Fruit fly (Drosophila melanogaster) whole organism, embryonic: ENCODE data around the gene lectin-37Da.

ENCODE experiments used
- Atf-2 ChIP-seq: fragments of 200-800 bp; sonication (Bioruptor generic); optimal IDR thresholded peaks from 2 replicates; lab custom pipeline; 2016; ENCODE audit warnings: missing biosample characterization, missing genetic modification characterization
- BEAF-32 ChIP-seq: fragments of 200-800 bp; sonication (Bioruptor generic); optimal IDR thresholded peaks from 3 replicates; lab custom pipeline; 2017; ENCODE audit warnings: missing biosample characterization, missing genetic modification characterization, mild to moderate bottlenecking, moderate library complexity, missing genetic modification reagents
- Bteb2 ChIP-seq: fragments of 200-800 bp; sonication (Bioruptor generic); optimal IDR thresholded peaks from 2 replicates; lab custom pipeline; 2016; ENCODE audit warnings: missing biosample characterization, missing genetic modification characterization
- CG10543 ChIP-seq: fragments of 200-800 bp; sonication (Bioruptor generic); optimal IDR thresholded peaks from 3 replicates; lab custom pipeline; 2017; ENCODE audit warnings: missing biosample characterization, mild to moderate bottlenecking, missing genetic modification characterization, moderate library complexity
- CG10565 ChIP-seq: fragments of 200-800 bp; sonication (Bioruptor generic); optimal IDR thresholded peaks from 3 replicates; lab custom pipeline; 2016; ENCODE audit warnings: missing biosample characterization, mild to moderate bottlenecking, missing genetic modification characterization
- CG11695 ChIP-seq: fragments of 200-800 bp; sonication (Bioruptor generic); IDR thresholded peaks from 3 replicates; pipeline ENCODE4 v1.3.6; 2022; ENCODE audit warnings: missing biosample characterization, missing genetic modification characterization
- CG12219 ChIP-seq: fragments of 200-800 bp; sonication (Bioruptor generic); optimal IDR thresholded peaks from 3 replicates; lab custom pipeline; 2018; ENCODE audit warnings: missing biosample characterization, mild to moderate bottlenecking, missing genetic modification characterization
- CG15269 ChIP-seq: fragments of 200-800 bp; sonication (Bioruptor generic); optimal IDR thresholded peaks from 2 replicates; lab custom pipeline; 2018; ENCODE audit warnings: missing biosample characterization, mild to moderate bottlenecking, missing genetic modification characterization, moderate library complexity
- CG17361 ChIP-seq: fragments of 200-800 bp; sonication (Bioruptor generic); IDR thresholded peaks from 3 replicates; pipeline ENCODE4 v1.3.6; 2022; ENCODE audit warnings: missing biosample characterization, missing genetic modification characterization
- CG17612 ChIP-seq: fragments of 200-800 bp; sonication (Bioruptor generic); IDR thresholded peaks from 2 replicates; pipeline ENCODE4 v1.3.6; 2022; ENCODE audit warnings: missing biosample characterization, missing genetic modification characterization
- CG18476 ChIP-seq: fragments of 200-800 bp; sonication (Bioruptor generic); optimal IDR thresholded peaks from 2 replicates; lab custom pipeline; 2016; ENCODE audit warnings: missing biosample characterization, mild to moderate bottlenecking, missing genetic modification characterization
- CG18764 ChIP-seq: fragments of 200-800 bp; sonication (Bioruptor generic); optimal IDR thresholded peaks from 3 replicates; lab custom pipeline; 2016; ENCODE audit warnings: missing biosample characterization, missing genetic modification characterization
- CG2199 ChIP-seq: fragments of 200-800 bp; sonication (Bioruptor generic); IDR thresholded peaks from 3 replicates; pipeline ENCODE4 v1.3.6; 2022; ENCODE audit warnings: missing biosample characterization, missing genetic modification characterization
- CG31388 ChIP-seq: fragments of 200-800 bp; sonication (Bioruptor generic); optimal IDR thresholded peaks from 2 replicates; lab custom pipeline; 2016; ENCODE audit warnings: missing biosample characterization, missing genetic modification characterization
- CG3163 ChIP-seq: fragments of 200-800 bp; sonication (Bioruptor generic); optimal IDR thresholded peaks from 3 replicates; lab custom pipeline; 2016; ENCODE audit warnings: missing biosample characterization, missing genetic modification characterization
- CG3995 ChIP-seq: fragments of 200-800 bp; sonication (Bioruptor generic); optimal IDR thresholded peaks from 3 replicates; lab custom pipeline; 2016; ENCODE audit warnings: missing biosample characterization, missing genetic modification characterization
- CG4360 ChIP-seq: fragments of 200-800 bp; sonication (Bioruptor generic); IDR thresholded peaks from 2 replicates; pipeline ENCODE4 v1.3.6; 2022; ENCODE audit warnings: missing biosample characterization, missing genetic modification characterization
- CG7963 ChIP-seq: fragments of 200-800 bp; sonication (Bioruptor generic); IDR thresholded peaks from 3 replicates; pipeline ENCODE4 v1.3.6; 2022; ENCODE audit warnings: missing biosample characterization, missing genetic modification characterization; ENCODE audit not compliant: partially characterized antibody
- CG8944 ChIP-seq: fragments of 200-800 bp; sonication (Bioruptor generic); optimal IDR thresholded peaks from 3 replicates; lab custom pipeline; 2016; ENCODE audit warnings: missing biosample characterization, missing genetic modification characterization
- CG9215 ChIP-seq: fragments of 200-800 bp; sonication (Bioruptor generic); IDR thresholded peaks from 2 replicates; pipeline ENCODE4 v1.3.6; 2022; ENCODE audit warnings: missing biosample characterization, missing genetic modification characterization
- CG9817 ChIP-seq: fragments of 200-800 bp; sonication (Bioruptor generic); optimal IDR thresholded peaks from 2 replicates; lab custom pipeline; 2018; ENCODE audit warnings: missing biosample characterization, mild to moderate bottlenecking, missing genetic modification characterization, moderate library complexity
- D19A ChIP-seq: fragments of 200-800 bp; optimal IDR thresholded peaks from 3 replicates; lab custom pipeline; 2019; ENCODE audit warnings: missing biosample characterization, mild to moderate bottlenecking, missing genetic modification characterization, moderate library complexity
- D19B ChIP-seq: fragments of 200-800 bp; sonication (Bioruptor generic); optimal IDR thresholded peaks from 2 replicates; lab custom pipeline; 2017; ENCODE audit warnings: missing biosample characterization, mild to moderate bottlenecking, missing genetic modification characterization
- Drgx ChIP-seq: fragments of 200-800 bp; sonication (Bioruptor generic); IDR thresholded peaks from 2 replicates; pipeline ENCODE4 v1.3.6; 2022; ENCODE audit warnings: missing biosample characterization, missing genetic modification characterization
- Ets65A ChIP-seq: fragments of 200-800 bp; sonication (Bioruptor generic); peaks from one replicate; lab custom pipeline; 2016; ENCODE audit warnings: missing biosample characterization, missing genetic modification characterization
- MESR4 ChIP-seq: fragments of 200-800 bp; sonication (Bioruptor generic); optimal IDR thresholded peaks from 2 replicates; lab custom pipeline; 2018; ENCODE audit warnings: missing biosample characterization, mild to moderate bottlenecking, missing genetic modification characterization, moderate library complexity
- Nf-YA ChIP-seq: fragments of 200-800 bp; sonication (Bioruptor generic); IDR thresholded peaks from 2 replicates; pipeline ENCODE4 v1.3.6; 2022; ENCODE audit warnings: missing biosample characterization, missing genetic modification characterization
- Poxn ChIP-seq: fragments of 200-800 bp; sonication (Bioruptor generic); IDR thresholded peaks from 2 replicates; pipeline ENCODE4 v1.3.6; 2022; ENCODE audit warnings: missing biosample characterization, missing genetic modification characterization
- Tbp ChIP-seq: fragments of >200 bp; optimal IDR thresholded peaks from 2 replicates; lab custom pipeline; 2018; ENCODE audit warnings: missing biosample characterization, missing genetic modification characterization
- Usf ChIP-seq: fragments of 200-800 bp; sonication (Bioruptor generic); optimal IDR thresholded peaks from 2 replicates; lab custom pipeline; 2017; ENCODE audit warnings: missing genotype, missing biosample characterization, missing genetic modification characterization
- ase ChIP-seq: fragments of 200-800 bp; sonication (Bioruptor generic); IDR thresholded peaks from 3 replicates; pipeline ENCODE4 v1.3.6; 2022; ENCODE audit warnings: missing biosample characterization, missing genetic modification characterization
- crol ChIP-seq: fragments of 200-800 bp; sonication (Bioruptor generic); IDR thresholded peaks from 2 replicates; pipeline ENCODE4 v1.3.6; 2022; ENCODE audit warnings: missing biosample characterization, missing genetic modification characterization
- dati ChIP-seq: fragments of 200-800 bp; sonication (Bioruptor generic); IDR thresholded peaks from 2 replicates; pipeline ENCODE4 v1.3.6; 2022; ENCODE audit warnings: missing biosample characterization, missing genetic modification characterization
- dm ChIP-seq: fragments of 200-800 bp; sonication (Bioruptor generic); optimal IDR thresholded peaks from 3 replicates; lab custom pipeline; 2016; ENCODE audit warnings: missing biosample characterization, missing genetic modification characterization
- eve ChIP-seq, 2 experiments: fragments of >200 bp; optimal IDR thresholded peaks; 2 replicates each; lab custom pipeline; 2017; ENCODE audit warnings: missing biosample characterization in 2 of 2, missing genetic modification characterization in 2 of 2
- fd64A ChIP-seq: fragments of 200-800 bp; sonication (Bioruptor generic); optimal IDR thresholded peaks from 3 replicates; lab custom pipeline; 2018; ENCODE audit warnings: missing biosample characterization, mild to moderate bottlenecking, missing genetic modification characterization
- gfzf ChIP-seq: fragments of 200-800 bp; sonication (Bioruptor generic); optimal IDR thresholded peaks from 2 replicates; lab custom pipeline; 2016; ENCODE audit warnings: missing biosample characterization, mild to moderate bottlenecking, missing genetic modification characterization, moderate library complexity
- gsb ChIP-seq: fragments of 200-800 bp; sonication (Bioruptor generic); IDR thresholded peaks from 2 replicates; pipeline ENCODE4 v1.3.6; 2022; ENCODE audit warnings: missing biosample characterization, missing genetic modification characterization
- knrl ChIP-seq: fragments of 200-800 bp; sonication (Bioruptor generic); IDR thresholded peaks from 3 replicates; pipeline ENCODE4 v1.3.6; 2022; ENCODE audit warnings: missing biosample characterization, missing genetic modification characterization; ENCODE audit not compliant: partially characterized antibody
- luna ChIP-seq: fragments of 200-800 bp; sonication (Bioruptor generic); optimal IDR thresholded peaks from 2 replicates; lab custom pipeline; 2016; ENCODE audit warnings: missing biosample characterization, missing genetic modification characterization
- nmo ChIP-seq: fragments of 200-800 bp; sonication (Bioruptor generic); optimal IDR thresholded peaks from 2 replicates; lab custom pipeline; 2018; ENCODE audit warnings: missing biosample characterization, mild to moderate bottlenecking, missing genetic modification characterization, moderate library complexity
- pb ChIP-seq: fragments of 200-800 bp; sonication (Bioruptor generic); optimal IDR thresholded peaks from 3 replicates; lab custom pipeline; 2016; ENCODE audit warnings: missing biosample characterization, missing genetic modification characterization
- sc ChIP-seq, 3 experiments: fragments of >200 bp in 2 of 3; fragments of 200-800 bp in 1 of 3; sonication (Bioruptor generic) in 1 of 3; optimal IDR thresholded peaks; 2 replicates in 2 of 3; 3 replicates in 1 of 3; lab custom pipeline; 2017; ENCODE audit warnings: mild to moderate bottlenecking in 1 of 3, missing biosample characterization in 1 of 3, missing genetic modification characterization in 1 of 3, missing genetic modification reagents in 1 of 3
- scrt ChIP-seq: fragments of 200-800 bp; sonication (Bioruptor generic); optimal IDR thresholded peaks from 2 replicates; lab custom pipeline; 2018; ENCODE audit warnings: missing biosample characterization, mild to moderate bottlenecking, missing genetic modification characterization, moderate library complexity
- sr ChIP-seq: fragments of 200-800 bp; sonication (Bioruptor generic); IDR thresholded peaks from 3 replicates; pipeline ENCODE4 v1.3.6; 2022; ENCODE audit warnings: missing biosample characterization, missing genetic modification characterization
- stwl ChIP-seq: fragments of 200-800 bp; sonication (Bioruptor generic); optimal IDR thresholded peaks from 3 replicates; lab custom pipeline; 2018; ENCODE audit warnings: missing biosample characterization, mild to moderate bottlenecking, missing genetic modification characterization, moderate library complexity
- trem ChIP-seq: fragments of 200-800 bp; optimal IDR thresholded peaks from 3 replicates; lab custom pipeline; 2019; ENCODE audit warnings: missing biosample characterization, mild to moderate bottlenecking, missing genetic modification characterization, moderate library complexity
- vfl ChIP-seq: fragments of 200-800 bp; sonication (Bioruptor generic); optimal IDR thresholded peaks from 2 replicates; lab custom pipeline; 2016; ENCODE audit warnings: missing biosample characterization, missing genetic modification characterization

Gene lectin-37Da

DNA sequence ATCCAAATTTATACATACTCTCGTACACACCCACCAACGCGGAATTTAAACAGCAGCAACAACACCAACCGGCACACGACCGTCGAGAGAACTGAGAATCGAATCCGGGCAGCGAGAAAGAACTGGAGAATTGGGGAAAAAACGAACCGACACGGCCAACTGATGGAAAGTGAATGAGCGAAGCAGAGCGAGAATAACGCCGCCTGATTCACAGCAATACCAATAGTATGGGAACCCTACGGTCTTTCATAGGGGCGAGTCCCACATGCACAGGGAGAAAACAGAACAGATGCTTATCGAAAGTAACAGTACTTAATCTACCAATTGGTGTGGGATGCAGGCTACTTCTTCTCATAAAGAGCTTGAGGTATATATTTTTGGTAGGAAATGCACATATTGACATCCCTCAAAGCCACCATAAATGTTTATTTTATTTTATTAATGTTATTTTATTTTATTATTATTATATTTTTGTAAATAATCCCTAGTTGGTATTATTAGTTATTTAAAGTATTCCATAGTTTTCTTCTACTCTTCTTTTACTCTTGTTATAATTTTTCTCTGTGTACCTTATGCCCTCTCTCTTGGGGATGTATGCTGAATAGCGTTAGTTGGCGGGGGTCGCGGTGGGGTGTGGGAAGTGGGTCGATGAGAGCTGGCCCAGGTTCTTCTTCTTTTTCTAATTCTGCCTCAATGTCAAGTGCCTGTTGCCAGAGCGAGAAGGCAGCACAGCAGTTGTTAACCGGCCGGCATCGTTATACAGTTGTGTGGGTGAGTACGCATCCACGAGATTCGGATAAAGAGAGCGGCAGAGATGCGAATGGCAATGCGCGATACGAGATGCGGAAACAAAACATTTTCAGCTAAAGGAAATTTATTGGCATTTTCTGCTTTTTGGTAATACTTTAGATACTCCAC lies 19.5 kb upstream of the lectin-37Da start, which contains the start of gene CG17544 (continued):
- TF ChIP-seq CG10543 (GFP tag; lab: Kevin White, UChicago) (peak; percentile 92), CG2199 (GFP tag; lab: Robert Waterston, UW) (peak; percentile 85; the same call in 2 of the 3 replicates), eve (GFP tag; optimal IDR thresholded peaks at IDR 0.05; lab: Kevin White, UChicago) (peak in 1 of 2 experiments; percentile 10), Tbp (GFP tag; lab: Kevin White, UChicago) (no peak), CG9817 (tag; lab: Kevin White, UChicago) (peak; percentile 74), CG18764 (peak; percentile 52), D19A (peak; percentile 71), Nf-YA (GFP tag; lab: Robert Waterston, UW) (no peak), CG4360 (peak; percentile 30; the same call in 1 of the 2 replicates), ase (peak; percentile 49; the same call in 1 of the 3 replicates), D19B (GFP tag; lab: Kevin White, UChicago) (peak; percentile 72), CG12219 (peak; percentile 11), CG9215 (peak; percentile 70), fd64A (GFP tag; lab: Kevin White, UChicago) (peak; percentile 21), dm (no peak), stwl (tag; lab: Kevin White, UChicago) (no peak), pb (GFP tag; lab: Kevin White, UChicago) (no peak), luna (no peak), CG31388 (GFP tag; lab: Kevin White, UChicago) (peak; percentile 6), gsb (GFP tag; lab: Robert Waterston, UW) (0 out of 2 replicates have a peak, but pooled peaks have one; percentile 37), CG3163 (peak; percentile 62), MESR4 (GFP tag; lab: Kevin White, UChicago) (no peak), Usf (GFP tag; lab: Kevin White, UChicago) (peak; percentile 66), Bteb2 (GFP tag; lab: Kevin White, UChicago) (no peak), crol (GFP tag; lab: Robert Waterston, UW) (peak; percentile 99), BEAF-32 (GFP tag; lab: Kevin White, UChicago) (no peak), CG18476 (GFP tag; lab: Kevin White, UChicago) (no peak), CG15269 (tag; lab: Kevin White, UChicago) (peak; percentile 81), sr (GFP tag; lab: Robert Waterston, UW) (peak; percentile 62), sc (optimal IDR thresholded peaks at IDR 0.05; lab: Kevin White, UChicago) (no peak), sc (GFP tag; optimal IDR thresholded peaks at IDR 0.05; lab: Kevin White, UChicago) (peak; percentile 78), CG17361 (GFP tag; lab: Robert Waterston, UW) (peak; percentile 87), CG8944 (GFP tag; lab: Kevin White, UChicago) (peak; percentile 33), trem (tag; lab: Kevin White, UChicago) (peak; percentile 75), CG11695 (GFP tag; lab: Robert Waterston, UW) (0 out of 3 replicates have a peak, but pooled peaks have one; percentile 64), gfzf (GFP tag; lab: Kevin White, UChicago) (no peak), Atf-2 (GFP tag; lab: Kevin White, UChicago) (no peak), knrl (GFP tag; lab: Robert Waterston, UW) (no peak), CG7963 (GFP tag; lab: Robert Waterston, UW) (no peak), CG10565 (GFP tag; lab: Kevin White, UChicago) (no peak), Ets65A (GFP tag; lab: Kevin White, UChicago) (peak; percentile 91), Poxn (GFP tag; lab: Robert Waterston, UW) (0 out of 2 replicates have a peak, but pooled peaks have one; percentile 51), dati (GFP tag; lab: Robert Waterston, UW) (no peak), CG3995 (no peak), Drgx (peak; percentile 60), CG17612 (no peak), scrt (GFP tag; lab: Kevin White, UChicago) (peak; percentile 88), vfl (GFP tag; lab: Kevin White, UChicago) (peak; percentile 5), nmo (GFP tag; lab: Kevin White, UChicago) (peak; percentile 56)
